4 fruit fly cellular contexts compared by ENCODE assay signal in the genomic region with DNA sequence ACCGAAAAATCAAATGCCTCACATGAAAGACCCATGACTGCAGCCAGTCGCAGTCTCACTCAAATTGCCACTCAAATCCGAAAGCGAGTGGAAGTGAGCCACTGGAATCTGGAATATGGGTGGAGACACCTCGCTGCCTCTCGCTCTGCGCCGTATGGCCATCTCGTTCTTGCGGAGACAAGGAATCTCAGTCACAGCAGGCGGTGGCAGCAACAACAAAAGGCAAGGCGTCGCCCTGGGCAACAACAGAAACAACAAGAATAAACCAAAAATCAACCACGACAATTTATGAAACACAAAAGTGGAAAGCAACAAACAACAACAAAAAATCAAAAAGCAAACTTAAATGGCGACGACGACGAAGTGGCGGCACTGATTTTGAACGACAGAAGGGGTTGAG.
TF ChIP-seq lines count a peak whose summit lies in the region.

No protein-coding gene starts in this region.

- TF ChIP-seq CTCF in whole organism, embryonic (GFP tag; optimal IDR thresholded peaks at IDR 0.05; lab: Kevin White, UChicago), result no peak

TF ChIP-seq in whole organism, embryonic, 481 proteins besides CTCF, POLR2A, EP300 and RAD21 (continues in another document):
- peak; percentile 27 for TF ChIP-seq cg (GFP tag; optimal IDR thresholded peaks at IDR 0.05; lab: Kevin White, UChicago)
- no peak for TF ChIP-seq CG32767 (GFP tag; IDR thresholded peaks at IDR 0.05; lab: Robert Waterston, UW)
- TF ChIP-seq CG13894 (tag; optimal IDR thresholded peaks at IDR 0.05; lab: Kevin White, UChicago), result no peak
- peak; percentile 90 for TF ChIP-seq CG1832 (GFP tag; optimal IDR thresholded peaks at IDR 0.05; lab: Kevin White, UChicago)
- TF ChIP-seq pfk (GFP tag; optimal IDR thresholded peaks at IDR 0.05; lab: Kevin White, UChicago), result peak; percentile 88
- TF ChIP-seq CG13287 (GFP tag; IDR thresholded peaks at IDR 0.05; lab: Robert Waterston, UW; ENCODE audit: partially characterized antibody), result no peak
- peak; percentile 98 for TF ChIP-seq z (GFP tag; IDR thresholded peaks at IDR 0.05; lab: Robert Waterston, UW)
- no peak for TF ChIP-seq CG14050 (GFP tag; IDR thresholded peaks at IDR 0.05; lab: Robert Waterston, UW)
- peak; percentile 98 for TF ChIP-seq CG4360 (GFP tag; IDR thresholded peaks at IDR 0.05; lab: Robert Waterston, UW)
- TF ChIP-seq Poxn (GFP tag; IDR thresholded peaks at IDR 0.05; lab: Robert Waterston, UW), result no peak
- TF ChIP-seq CG34422 (GFP tag; IDR thresholded peaks at IDR 0.05; lab: Robert Waterston, UW), result no peak
- TF ChIP-seq knrl (GFP tag; IDR thresholded peaks at IDR 0.05; lab: Robert Waterston, UW; ENCODE audit: partially characterized antibody), result 0 out of 3 replicates have a peak, but pooled peaks have one; percentile 20
- peak; percentile 36 for TF ChIP-seq ewg (GFP tag; optimal IDR thresholded peaks at IDR 0.05; lab: Kevin White, UChicago)
- peak; percentile 93 for TF ChIP-seq Nf-YB (GFP tag; optimal IDR thresholded peaks at IDR 0.05; lab: Kevin White, UChicago)
- TF ChIP-seq Rfx (GFP tag; IDR thresholded peaks at IDR 0.05; lab: Robert Waterston, UW), result peak; percentile 42; the same call in 1 of the 2 replicates
- TF ChIP-seq CG33213 (GFP tag; optimal IDR thresholded peaks at IDR 0.05; lab: Kevin White, UChicago), result no peak
- no peak for TF ChIP-seq CG1233 (GFP tag; optimal IDR thresholded peaks at IDR 0.05; lab: Kevin White, UChicago)
- TF ChIP-seq twi (tag; optimal IDR thresholded peaks at IDR 0.05; lab: Kevin White, UChicago), result peak; percentile 10
- TF ChIP-seq CG7987 (GFP tag; optimal IDR thresholded peaks at IDR 0.05; lab: Kevin White, UChicago), result no peak
- TF ChIP-seq odd (GFP tag; optimal IDR thresholded peaks at IDR 0.05; lab: Kevin White, UChicago), result no peak
- no peak for TF ChIP-seq CG18011 (GFP tag; optimal IDR thresholded peaks at IDR 0.05; lab: Kevin White, UChicago)

TF ChIP-seq in whole organism, prepupa, 60 proteins besides CTCF, POLR2A, EP300 and RAD21 (continues in another document):
- TF ChIP-seq dac (GFP tag; optimal IDR thresholded peaks at IDR 0.05; lab: Kevin White, UChicago), result no peak
- TF ChIP-seq acj6 (GFP tag; optimal IDR thresholded peaks at IDR 0.05; lab: Kevin White, UChicago), result no peak
- TF ChIP-seq esn (GFP tag; optimal IDR thresholded peaks at IDR 0.05; lab: Kevin White, UChicago), result no peak
- no peak for TF ChIP-seq CG34406 (GFP tag; optimal IDR thresholded peaks at IDR 0.05; lab: Kevin White, UChicago)
- no peak for TF ChIP-seq CG6792 (GFP tag; optimal IDR thresholded peaks at IDR 0.05; lab: Kevin White, UChicago)
- TF ChIP-seq CG3919 (GFP tag; optimal IDR thresholded peaks at IDR 0.05; lab: Kevin White, UChicago), result no peak
- TF ChIP-seq lz (GFP tag; optimal IDR thresholded peaks at IDR 0.05; lab: Kevin White, UChicago), result no peak
- peak; percentile 21 for TF ChIP-seq CG10669 (GFP tag; optimal IDR thresholded peaks at IDR 0.05; lab: Kevin White, UChicago)
- TF ChIP-seq Hr38 (GFP tag; optimal IDR thresholded peaks at IDR 0.05; lab: Kevin White, UChicago), result no peak
- TF ChIP-seq Sox102F (GFP tag; optimal IDR thresholded peaks at IDR 0.05; lab: Kevin White, UChicago), result no peak
- no peak for TF ChIP-seq CG16779 (tag; optimal IDR thresholded peaks at IDR 0.05; lab: Kevin White, UChicago)
- TF ChIP-seq spab (GFP tag; optimal IDR thresholded peaks at IDR 0.05; lab: Kevin White, UChicago), result no peak
- no peak for TF ChIP-seq CG11762 (GFP tag; optimal IDR thresholded peaks at IDR 0.05; lab: Kevin White, UChicago; ENCODE audit: insufficient read depth)
- TF ChIP-seq CG6276 (GFP tag; optimal IDR thresholded peaks at IDR 0.05; lab: Kevin White, UChicago), result no peak
- no peak for TF ChIP-seq CG4318 (GFP tag; optimal IDR thresholded peaks at IDR 0.05; lab: Kevin White, UChicago)
- TF ChIP-seq Smox (GFP tag; optimal IDR thresholded peaks at IDR 0.05; lab: Kevin White, UChicago), result no peak
- TF ChIP-seq cyc (GFP tag; optimal IDR thresholded peaks at IDR 0.05; lab: Kevin White, UChicago), result no peak
- no peak for TF ChIP-seq net (GFP tag; optimal IDR thresholded peaks at IDR 0.05; lab: Kevin White, UChicago)
- TF ChIP-seq Met (GFP tag; optimal IDR thresholded peaks at IDR 0.05; lab: Kevin White, UChicago), result no peak
- TF ChIP-seq CG11902 (GFP tag; optimal IDR thresholded peaks at IDR 0.05; lab: Kevin White, UChicago), result no peak
- no peak for TF ChIP-seq Blimp-1 (GFP tag; optimal IDR thresholded peaks at IDR 0.05; lab: Kevin White, UChicago)
- peak; percentile 19 for TF ChIP-seq CG1621 (tag; optimal IDR thresholded peaks at IDR 0.05; lab: Kevin White, UChicago)
- no peak for TF ChIP-seq salr (GFP tag; optimal IDR thresholded peaks at IDR 0.05; lab: Kevin White, UChicago)
- TF ChIP-seq Sox14 (GFP tag; optimal IDR thresholded peaks at IDR 0.05; lab: Kevin White, UChicago), result no peak

TF ChIP-seq in whole organism, pupa, 21 proteins besides CTCF, POLR2A, EP300 and RAD21:
- TF ChIP-seq CG8159 (tag; optimal IDR thresholded peaks at IDR 0.05; lab: Kevin White, UChicago) (peak; percentile 25), CG15710 (tag; optimal IDR thresholded peaks at IDR 0.05; lab: Kevin White, UChicago) (peak; percentile 3), rn (GFP tag; IDR thresholded peaks at IDR 0.05; lab: Robert Waterston, UW) (no peak), CG10348 (GFP tag; IDR thresholded peaks at IDR 0.05; lab: Robert Waterston, UW) (no peak), CG14655 (GFP tag; optimal IDR thresholded peaks at IDR 0.05; lab: Kevin White, UChicago) (no peak), Snoo (tag; optimal IDR thresholded peaks at IDR 0.05; lab: Kevin White, UChicago) (no peak), EcR (GFP tag; optimal IDR thresholded peaks at IDR 0.05; lab: Kevin White, UChicago) (no peak), CG32121 (GFP tag; IDR thresholded peaks at IDR 0.05; lab: Robert Waterston, UW) (no peak), CG34367 (tag; optimal IDR thresholded peaks at IDR 0.05; lab: Kevin White, UChicago) (peak; percentile 10), CG4496 (GFP tag; IDR thresholded peaks at IDR 0.05; lab: Robert Waterston, UW) (peak; percentile 59; the same call in 1 of the 3 replicates), fd96Ca (GFP tag; IDR thresholded peaks at IDR 0.05; lab: Robert Waterston, UW) (no peak), Ets98B (GFP tag; IDR thresholded peaks at IDR 0.05; lab: Robert Waterston, UW) (no peak), CG12605 (GFP tag; IDR thresholded peaks at IDR 0.05; lab: Robert Waterston, UW) (peak; percentile 17; the same call in 1 of the 2 replicates), D1 (tag; optimal IDR thresholded peaks at IDR 0.05; lab: Kevin White, UChicago) (no peak), CG8301 (tag; optimal IDR thresholded peaks at IDR 0.05; lab: Kevin White, UChicago) (no peak), gl (tag; optimal IDR thresholded peaks at IDR 0.05; lab: Kevin White, UChicago) (peak; percentile 55), CG13204 (GFP tag; optimal IDR thresholded peaks at IDR 0.05; lab: Kevin White, UChicago) (peak; percentile 37), Pif1A (GFP tag; optimal IDR thresholded peaks at IDR 0.05; lab: Kevin White, UChicago) (no peak), CG17806 (tag; optimal IDR thresholded peaks at IDR 0.05; lab: Kevin White, UChicago) (no peak), Pif1B (GFP tag; optimal IDR thresholded peaks at IDR 0.05; lab: Kevin White, UChicago) (no peak), CG9948 (tag; optimal IDR thresholded peaks at IDR 0.05; lab: Kevin White, UChicago) (no peak)

TF ChIP-seq in whole organism, wandering third instar larva, 38 proteins besides CTCF, POLR2A, EP300 and RAD21:
- peak; percentile 30 for TF ChIP-seq Sp1 (GFP tag; optimal IDR thresholded peaks at IDR 0.05; lab: Kevin White, UChicago)
- no peak for TF ChIP-seq pan (optimal IDR thresholded peaks at IDR 0.05; lab: Kevin White, UChicago)
